Worm (Caenorhabditis elegans): ENCODE results near the gene Y17G9B.2.
A peak's percentile ranks its signal among the peaks of the same experiment; 100 is the strongest.

DNA sequence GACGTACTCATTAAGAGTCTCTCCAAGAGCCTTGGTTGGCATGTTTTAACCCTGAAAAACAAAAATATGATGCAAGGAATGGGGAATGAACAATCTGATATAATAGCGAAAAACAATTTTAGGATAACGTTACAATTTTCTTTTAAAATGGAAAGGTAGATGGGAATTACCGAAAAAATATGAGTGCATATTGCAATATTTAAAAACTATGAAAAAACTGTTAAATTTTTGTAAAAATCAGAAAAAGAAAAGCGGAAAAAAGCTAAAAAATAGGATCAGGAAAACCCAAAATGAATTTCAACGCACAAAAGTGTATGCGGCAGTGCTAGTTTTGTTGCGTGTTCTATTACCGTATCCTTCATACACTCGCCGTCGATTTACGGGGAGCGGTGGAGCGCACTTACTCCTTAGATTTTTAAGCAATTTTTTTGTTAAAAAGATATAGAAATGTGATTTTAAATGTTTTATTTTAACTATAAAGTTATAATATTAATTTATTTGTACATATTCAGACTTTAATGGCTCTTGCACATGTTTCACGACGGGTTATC is 14.1 kb upstream of the Y17G9B.2 start, which contains the start of the genes rpl-20 and Y17G9B.5:
- TF ChIP-seq ceh-45 (GFP tag; IDR thresholded peaks at IDR 0.05), result peak; percentile 45; the same call in 1 of the 2 replicates
- peak; percentile 94 for TF ChIP-seq elt-2 (tag; optimal IDR thresholded peaks at IDR 0.05)
- TF ChIP-seq pag-3 (tag; optimal IDR thresholded peaks at IDR 0.05; ENCODE audit: borderline replicate concordance), result peak; percentile 35
- no peak for TF ChIP-seq pha-4 (tag; optimal IDR thresholded peaks at IDR 0.05)
- peak; percentile 81 for TF ChIP-seq pqm-1 (tag; optimal IDR thresholded peaks at IDR 0.05)
- TF ChIP-seq nhr-11 (tag; optimal IDR thresholded peaks at IDR 0.05), result peak; percentile 55
- no peak for TF ChIP-seq dmd-4 (tag; optimal IDR thresholded peaks at IDR 0.05; ENCODE audit: borderline replicate concordance)

Data from whole organism, late embryonic.